Fruit fly (Drosophila melanogaster) whole organism, embryonic: ENCODE results near the gene CG5861.

ENCODE experiments used
- Antp ChIP-seq: fragments of 200-800 bp; sonication (Bioruptor generic); optimal IDR thresholded peaks from 3 replicates; lab custom pipeline; 2016; ENCODE audit warnings: missing biosample characterization, missing genetic modification characterization
- Atf3 ChIP-seq: fragments of 200-800 bp; sonication (Bioruptor generic); optimal IDR thresholded peaks from 3 replicates; lab custom pipeline; 2016; ENCODE audit warnings: missing biosample characterization, missing genetic modification characterization
- CG11093 ChIP-seq: fragments of 200-800 bp; sonication (Bioruptor generic); IDR thresholded peaks from 3 replicates; pipeline ENCODE4 v1.3.6; 2022; ENCODE audit warnings: missing biosample characterization, missing genetic modification characterization
- CG15514 ChIP-seq: fragments of 200-800 bp; sonication (Bioruptor generic); optimal IDR thresholded peaks from 3 replicates; lab custom pipeline; 2017; ENCODE audit warnings: missing biosample characterization, missing genetic modification characterization, mild to moderate bottlenecking, moderate library complexity, missing genetic modification reagents
- CG16779 ChIP-seq: fragments of 200-800 bp; sonication (Bioruptor generic); IDR thresholded peaks from 2 replicates; pipeline ENCODE4 v1.3.6; 2022; ENCODE audit warnings: missing biosample characterization, missing genetic modification characterization
- CG17612 ChIP-seq: fragments of 200-800 bp; sonication (Bioruptor generic); IDR thresholded peaks from 2 replicates; pipeline ENCODE4 v1.3.6; 2022; ENCODE audit warnings: missing biosample characterization, missing genetic modification characterization
- CG1792 ChIP-seq: fragments of 200-800 bp; sonication (Bioruptor generic); optimal IDR thresholded peaks from 2 replicates; lab custom pipeline; 2016; ENCODE audit warnings: missing biosample characterization, missing genetic modification characterization
- CG18011 ChIP-seq: fragments of 200-800 bp; sonication (Bioruptor generic); optimal IDR thresholded peaks from 2 replicates; lab custom pipeline; 2017; ENCODE audit warnings: missing biosample characterization, missing genetic modification characterization, mild to moderate bottlenecking, moderate library complexity, missing genotype
- CG1832 ChIP-seq: fragments of 200-800 bp; sonication (Bioruptor generic); optimal IDR thresholded peaks from 2 replicates; lab custom pipeline; 2017; ENCODE audit warnings: missing biosample characterization, mild to moderate bottlenecking, missing genetic modification characterization, inconsistent platforms
- CG18599 ChIP-seq: fragments of 200-800 bp; sonication (Bioruptor generic); optimal IDR thresholded peaks from 3 replicates; lab custom pipeline; 2017; ENCODE audit warnings: missing biosample characterization, missing genetic modification characterization, mild to moderate bottlenecking, moderate library complexity, missing genetic modification reagents
- CG2120 ChIP-seq: fragments of 200-800 bp; sonication (Bioruptor generic); optimal IDR thresholded peaks from 3 replicates; lab custom pipeline; 2016; ENCODE audit warnings: missing biosample characterization, missing genetic modification characterization
- CG2202 ChIP-seq: fragments of 200-800 bp; sonication (Bioruptor generic); optimal IDR thresholded peaks from 2 replicates; lab custom pipeline; 2018; ENCODE audit warnings: missing biosample characterization, mild to moderate bottlenecking, missing genetic modification characterization
- CG2678 ChIP-seq: fragments of 200-800 bp; sonication (Bioruptor generic); optimal IDR thresholded peaks from 3 replicates; lab custom pipeline; 2019; ENCODE audit warnings: missing biosample characterization, mild to moderate bottlenecking, missing genetic modification characterization, moderate library complexity
- CG2712 ChIP-seq: fragments of 200-800 bp; optimal IDR thresholded peaks from 3 replicates; lab custom pipeline; 2019; ENCODE audit warnings: missing biosample characterization, mild to moderate bottlenecking, missing genetic modification characterization, moderate library complexity
- CG31388 ChIP-seq: fragments of 200-800 bp; sonication (Bioruptor generic); optimal IDR thresholded peaks from 2 replicates; lab custom pipeline; 2016; ENCODE audit warnings: missing biosample characterization, missing genetic modification characterization
- CG32772 ChIP-seq: fragments of 200-800 bp; sonication (Bioruptor generic); IDR thresholded peaks from 2 replicates; pipeline ENCODE4 v1.3.6; 2022; ENCODE audit warnings: missing biosample characterization, missing genetic modification characterization
- CG4282 ChIP-seq: fragments of 200-800 bp; sonication (Bioruptor generic); optimal IDR thresholded peaks from 2 replicates; lab custom pipeline; 2016; ENCODE audit warnings: missing biosample characterization, missing genetic modification characterization
- CG4328 ChIP-seq: fragments of 200-800 bp; sonication (Bioruptor generic); optimal IDR thresholded peaks from 3 replicates; lab custom pipeline; 2017; ENCODE audit warnings: missing biosample characterization, missing genetic modification reagents, missing genetic modification characterization
- CG4404 ChIP-seq: fragments of 200-800 bp; sonication (Bioruptor generic); IDR thresholded peaks from 2 replicates; pipeline ENCODE4 v1.3.6; 2022; ENCODE audit warnings: missing biosample characterization, missing genetic modification characterization
- CG5953 ChIP-seq: fragments of 200-800 bp; sonication (Bioruptor generic); IDR thresholded peaks from 2 replicates; pipeline ENCODE4 v1.3.6; 2022; ENCODE audit warnings: missing biosample characterization, missing genetic modification characterization
- CG6254 ChIP-seq: fragments of 200-800 bp; sonication (Bioruptor generic); optimal IDR thresholded peaks from 3 replicates; lab custom pipeline; 2017; ENCODE audit warnings: mild to moderate bottlenecking, missing biosample characterization, missing genetic modification reagents, missing genetic modification characterization
- CG8388 ChIP-seq: fragments of 200-800 bp; sonication (Bioruptor generic); optimal IDR thresholded peaks from 2 replicates; lab custom pipeline; 2019; ENCODE audit warnings: missing biosample characterization, mild to moderate bottlenecking, missing genetic modification characterization, moderate library complexity
- CG9797 ChIP-seq: fragments of 200-800 bp; sonication (Bioruptor generic); optimal IDR thresholded peaks from 3 replicates; lab custom pipeline; 2018; ENCODE audit warnings: missing biosample characterization, mild to moderate bottlenecking, missing genetic modification characterization
- D ChIP-seq, 2 experiments: fragments of 200-800 bp in 1 of 2; fragments of >200 bp in 1 of 2; sonication (Bioruptor generic) in 1 of 2; optimal IDR thresholded peaks; 2 replicates in 1 of 2; 3 replicates in 1 of 2; lab custom pipeline; 2017; ENCODE audit warnings: mild to moderate bottlenecking in 1 of 2, missing biosample characterization in 1 of 2, missing genetic modification characterization in 1 of 2, missing genetic modification reagents in 1 of 2
- Dll ChIP-seq: fragments of 200-800 bp; sonication (Bioruptor generic); IDR thresholded peaks from 4 replicates; pipeline ENCODE4 v1.3.6; 2022; ENCODE audit warnings: missing biosample characterization, missing genetic modification characterization; ENCODE audit not compliant: partially characterized antibody
- HHEX ChIP-seq: fragments of 200-800 bp; sonication (Bioruptor generic); optimal IDR thresholded peaks from 3 replicates; lab custom pipeline; 2017; ENCODE audit warnings: missing biosample characterization, mild to moderate bottlenecking, missing genetic modification characterization, missing genetic modification reagents
- Hand ChIP-seq: fragments of 200-800 bp; sonication (Bioruptor generic); optimal IDR thresholded peaks from 2 replicates; lab custom pipeline; 2017; ENCODE audit warnings: mild to moderate bottlenecking, missing biosample characterization, missing genetic modification reagents, missing genetic modification characterization
- Opbp ChIP-seq: fragments of 200-800 bp; sonication (Bioruptor generic); IDR thresholded peaks from 3 replicates; pipeline ENCODE4 v1.3.6; 2022; ENCODE audit warnings: missing biosample characterization, missing genetic modification characterization; ENCODE audit not compliant: partially characterized antibody
- Rfx ChIP-seq: fragments of 200-800 bp; sonication (Bioruptor generic); IDR thresholded peaks from 2 replicates; pipeline ENCODE4 v1.3.6; 2022; ENCODE audit warnings: missing biosample characterization, missing genetic modification characterization
- Usf ChIP-seq: fragments of 200-800 bp; sonication (Bioruptor generic); optimal IDR thresholded peaks from 2 replicates; lab custom pipeline; 2017; ENCODE audit warnings: missing genotype, missing biosample characterization, missing genetic modification characterization
- amos ChIP-seq: fragments of 200-800 bp; sonication (Bioruptor generic); IDR thresholded peaks from 2 replicates; pipeline ENCODE4 v1.3.6; 2022; ENCODE audit warnings: missing biosample characterization, missing genetic modification characterization; ENCODE audit not compliant: partially characterized antibody
- bsh ChIP-seq, 2 experiments: fragments of 200-800 bp; sonication (Bioruptor generic); optimal IDR thresholded peaks; 2 replicates each; lab custom pipeline; 2017 to 2018; ENCODE audit warnings: mild to moderate bottlenecking in 2 of 2, missing biosample characterization in 2 of 2, missing genetic modification characterization in 2 of 2, moderate library complexity in 1 of 2
- chif ChIP-seq, 2 experiments: fragments of 200-800 bp; sonication (Bioruptor generic); optimal IDR thresholded peaks; 3 replicates each; lab custom pipeline; 2016; ENCODE audit warnings: missing biosample characterization in 2 of 2, missing genetic modification characterization in 2 of 2
- crc ChIP-seq: fragments of 200-800 bp; sonication (Bioruptor generic); optimal IDR thresholded peaks from 2 replicates; lab custom pipeline; 2016; ENCODE audit warnings: missing biosample characterization, missing genetic modification characterization
- crol ChIP-seq: fragments of 200-800 bp; sonication (Bioruptor generic); IDR thresholded peaks from 2 replicates; pipeline ENCODE4 v1.3.6; 2022; ENCODE audit warnings: missing biosample characterization, missing genetic modification characterization
- fru ChIP-seq: fragments of >200 bp; optimal IDR thresholded peaks from 2 replicates; lab custom pipeline; 2017
- gfzf ChIP-seq: fragments of 200-800 bp; sonication (Bioruptor generic); optimal IDR thresholded peaks from 2 replicates; lab custom pipeline; 2016; ENCODE audit warnings: missing biosample characterization, mild to moderate bottlenecking, missing genetic modification characterization, moderate library complexity
- h ChIP-seq: fragments of >200 bp; optimal IDR thresholded peaks from 2 replicates; lab custom pipeline; 2017
- inv ChIP-seq: fragments of 200-800 bp; sonication (Bioruptor generic); IDR thresholded peaks from 2 replicates; pipeline ENCODE4 v1.3.6; 2022; ENCODE audit warnings: missing biosample characterization, missing genetic modification characterization; ENCODE audit not compliant: partially characterized antibody
- knrl ChIP-seq: fragments of 200-800 bp; sonication (Bioruptor generic); IDR thresholded peaks from 3 replicates; pipeline ENCODE4 v1.3.6; 2022; ENCODE audit warnings: missing biosample characterization, missing genetic modification characterization; ENCODE audit not compliant: partially characterized antibody
- mam ChIP-seq: fragments of 200-800 bp; sonication (Bioruptor generic); optimal IDR thresholded peaks from 3 replicates; lab custom pipeline; 2016; ENCODE audit warnings: missing biosample characterization, missing genetic modification characterization
- onecut ChIP-seq: fragments of 200-800 bp; sonication (Bioruptor generic); IDR thresholded peaks from 2 replicates; pipeline ENCODE4 v1.3.6; 2022; ENCODE audit warnings: missing biosample characterization, missing genetic modification characterization
- sens-2 ChIP-seq: fragments of 200-800 bp; sonication (Bioruptor generic); IDR thresholded peaks from 2 replicates; pipeline ENCODE4 v1.3.6; 2022; ENCODE audit warnings: missing biosample characterization, missing genetic modification characterization
- sim ChIP-seq: fragments of 200-800 bp; sonication (Bioruptor generic); IDR thresholded peaks from 2 replicates; pipeline ENCODE4 v1.3.6; 2022; ENCODE audit warnings: missing biosample characterization, missing genetic modification characterization
- sr ChIP-seq: fragments of 200-800 bp; sonication (Bioruptor generic); IDR thresholded peaks from 3 replicates; pipeline ENCODE4 v1.3.6; 2022; ENCODE audit warnings: missing biosample characterization, missing genetic modification characterization
- stwl ChIP-seq: fragments of 200-800 bp; sonication (Bioruptor generic); optimal IDR thresholded peaks from 3 replicates; lab custom pipeline; 2018; ENCODE audit warnings: missing biosample characterization, mild to moderate bottlenecking, missing genetic modification characterization, moderate library complexity
- trem ChIP-seq: fragments of 200-800 bp; optimal IDR thresholded peaks from 3 replicates; lab custom pipeline; 2019; ENCODE audit warnings: missing biosample characterization, mild to moderate bottlenecking, missing genetic modification characterization, moderate library complexity
- tx ChIP-seq: fragments of 200-800 bp; sonication (Bioruptor generic); optimal IDR thresholded peaks from 2 replicates; lab custom pipeline; 2016; ENCODE audit warnings: missing biosample characterization, missing genetic modification characterization

Gene CG5861

DNA sequence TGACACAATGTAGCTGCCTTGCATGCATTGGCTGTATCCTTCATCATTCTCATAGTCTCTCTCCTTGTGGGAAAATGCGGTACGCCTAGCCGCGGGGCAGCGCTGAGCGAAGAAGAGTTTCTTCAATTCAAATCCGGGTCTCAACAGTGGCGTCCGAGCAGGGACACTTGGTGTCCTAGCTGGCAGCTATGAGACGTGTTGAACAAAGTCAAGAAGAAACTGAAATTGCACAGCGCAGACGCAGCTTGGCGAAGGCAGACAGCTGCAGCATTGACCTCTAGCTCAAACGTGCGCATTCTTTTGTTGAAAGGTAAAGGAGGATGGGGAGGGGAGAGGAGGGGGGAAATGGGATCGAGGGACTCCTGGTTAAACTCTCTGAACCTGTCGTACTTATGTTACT lies 43.4 kb downstream of the CG5861 start (continued):
- TF ChIP-seq Rfx (GFP tag; lab: Robert Waterston, UW) (no peak), onecut (no peak), CG2202 (tag; lab: Kevin White, UChicago) (no peak), CG1832 (GFP tag; lab: Kevin White, UChicago) (peak; percentile 15), CG4328 (no peak), CG31388 (GFP tag; lab: Kevin White, UChicago) (no peak), Dll (GFP tag; lab: Robert Waterston, UW) (no peak), CG18011 (GFP tag; lab: Kevin White, UChicago) (peak; percentile 94), inv (GFP tag; lab: Robert Waterston, UW) (no peak), bsh (GFP tag; optimal IDR thresholded peaks at IDR 0.05; lab: Kevin White, UChicago) (no peak), crc (no peak), Antp (no peak), CG18599 (GFP tag; lab: Kevin White, UChicago) (no peak), Atf3 (GFP tag; lab: Kevin White, UChicago) (no peak), gfzf (no peak), CG2120 (GFP tag; lab: Kevin White, UChicago) (no peak), CG4404 (GFP tag; lab: Robert Waterston, UW) (no peak), tx (GFP tag; lab: Kevin White, UChicago) (no peak), D (optimal IDR thresholded peaks at IDR 0.05; lab: Kevin White, UChicago) (peak; percentile 4), D (GFP tag; optimal IDR thresholded peaks at IDR 0.05; lab: Kevin White, UChicago) (no peak), knrl (GFP tag; lab: Robert Waterston, UW) (peak; percentile 14; the same call in 1 of the 3 replicates), Opbp (GFP tag; lab: Robert Waterston, UW) (no peak), HHEX (GFP tag; lab: Kevin White, UChicago) (no peak), sim (GFP tag; lab: Robert Waterston, UW) (no peak), stwl (tag; lab: Kevin White, UChicago) (peak; percentile 36), trem (tag; lab: Kevin White, UChicago) (no peak), CG8388 (no peak), CG2678 (tag; lab: Kevin White, UChicago) (no peak), Hand (GFP tag; lab: Kevin White, UChicago) (no peak), CG4282 (GFP tag; lab: Kevin White, UChicago) (no peak), Usf (GFP tag; lab: Kevin White, UChicago) (no peak), CG9797 (GFP tag; lab: Kevin White, UChicago) (no peak), sens-2 (no peak), CG11093 (GFP tag; lab: Robert Waterston, UW) (no peak), sr (GFP tag; lab: Robert Waterston, UW) (no peak), chif (GFP tag; optimal IDR thresholded peaks at IDR 0.05; lab: Kevin White, UChicago) (no peak), CG32772 (GFP tag; lab: Robert Waterston, UW) (no peak), CG16779 (GFP tag; lab: Robert Waterston, UW) (peak; percentile 32; the same call in 1 of the 2 replicates), CG5953 (GFP tag; lab: Robert Waterston, UW) (0 out of 2 replicates have a peak, but pooled peaks have one; percentile 36), amos (GFP tag; lab: Robert Waterston, UW) (no peak), fru (lab: Kevin White, UChicago) (no peak), CG15514 (no peak), CG1792 (GFP tag; lab: Kevin White, UChicago) (no peak), CG2712 (tag; lab: Kevin White, UChicago) (no peak), CG17612 (GFP tag; lab: Robert Waterston, UW) (no peak), h (lab: Kevin White, UChicago) (no peak), CG6254 (GFP tag; lab: Kevin White, UChicago) (no peak), crol (peak; percentile 57; the same call in 1 of the 2 replicates), mam (no peak)
